Fruit fly (Drosophila melanogaster) whole organism, embryonic: Measurements from ENCODE around the gene Pmm2.
A peak's percentile ranks its signal among the peaks of the same experiment; 100 is the strongest.

Source experiments
- Atf3 ChIP-seq: fragments of 200-800 bp; sonication (Bioruptor generic); optimal IDR thresholded peaks from 3 replicates; lab custom pipeline; 2016; ENCODE audit warnings: missing biosample characterization, missing genetic modification characterization
- B-H1 ChIP-seq: fragments of 200-800 bp; sonication (Bioruptor generic); IDR thresholded peaks from 3 replicates; pipeline ENCODE4 v1.3.6; 2022; ENCODE audit warnings: missing biosample characterization, missing genetic modification characterization
- C15 ChIP-seq: fragments of 200-800 bp; sonication (Bioruptor generic); IDR thresholded peaks from 3 replicates; pipeline ENCODE4 v1.3.6; 2022; ENCODE audit warnings: missing biosample characterization, missing genetic modification characterization
- CG1024 ChIP-seq: fragments of 200-800 bp; sonication (Bioruptor generic); IDR thresholded peaks from 2 replicates; pipeline ENCODE4 v1.3.6; 2022; ENCODE audit warnings: missing biosample characterization, missing genetic modification characterization
- CG10431 ChIP-seq: fragments of 200-800 bp; sonication (Bioruptor generic); optimal IDR thresholded peaks from 3 replicates; lab custom pipeline; 2018; ENCODE audit warnings: missing biosample characterization, mild to moderate bottlenecking, missing genetic modification characterization
- CG15479 ChIP-seq: fragments of 200-800 bp; sonication (Bioruptor generic); optimal IDR thresholded peaks from 3 replicates; lab custom pipeline; 2019; ENCODE audit warnings: missing biosample characterization, mild to moderate bottlenecking, missing genetic modification characterization, moderate library complexity
- CG17802 ChIP-seq: fragments of 200-800 bp; sonication (Bioruptor generic); optimal IDR thresholded peaks from 2 replicates; lab custom pipeline; 2018; ENCODE audit warnings: missing biosample characterization, mild to moderate bottlenecking, missing genetic modification characterization, moderate library complexity
- CG30403 ChIP-seq: fragments of 200-800 bp; sonication (Bioruptor generic); optimal IDR thresholded peaks from 3 replicates; lab custom pipeline; 2016; ENCODE audit warnings: missing biosample characterization, missing genetic modification characterization
- CG3065 ChIP-seq: fragments of 200-800 bp; sonication (Bioruptor generic); optimal IDR thresholded peaks from 2 replicates; lab custom pipeline; 2016; ENCODE audit warnings: missing biosample characterization, missing genetic modification characterization
- CG33213 ChIP-seq: fragments of 200-800 bp; sonication (Bioruptor generic); optimal IDR thresholded peaks from 3 replicates; lab custom pipeline; 2016; ENCODE audit warnings: missing biosample characterization, missing genetic modification characterization
- CG3838 ChIP-seq: fragments of 200-800 bp; sonication (Bioruptor generic); optimal IDR thresholded peaks from 3 replicates; lab custom pipeline; 2016; ENCODE audit warnings: missing biosample characterization, missing genetic modification characterization
- CG43689 ChIP-seq: fragments of 200-800 bp; sonication (Bioruptor generic); IDR thresholded peaks from 2 replicates; pipeline ENCODE4 v1.3.6; 2022; ENCODE audit warnings: missing biosample characterization, missing genetic modification characterization
- CG4404 ChIP-seq: fragments of 200-800 bp; sonication (Bioruptor generic); IDR thresholded peaks from 2 replicates; pipeline ENCODE4 v1.3.6; 2022; ENCODE audit warnings: missing biosample characterization, missing genetic modification characterization
- CG4820 ChIP-seq: fragments of 200-800 bp; sonication (Bioruptor generic); optimal IDR thresholded peaks from 3 replicates; lab custom pipeline; 2016; ENCODE audit warnings: missing biosample characterization, missing genetic modification characterization
- CG7271 ChIP-seq: fragments of 200-800 bp; sonication (Bioruptor generic); optimal IDR thresholded peaks from 2 replicates; lab custom pipeline; 2018; ENCODE audit warnings: missing biosample characterization, mild to moderate bottlenecking, missing genetic modification characterization, moderate library complexity
- CG9215 ChIP-seq: fragments of 200-800 bp; sonication (Bioruptor generic); IDR thresholded peaks from 2 replicates; pipeline ENCODE4 v1.3.6; 2022; ENCODE audit warnings: missing biosample characterization, missing genetic modification characterization
- CG9609 ChIP-seq: fragments of 200-800 bp; sonication (Bioruptor generic); optimal IDR thresholded peaks from 3 replicates; lab custom pipeline; 2016; ENCODE audit warnings: missing biosample characterization, missing genetic modification characterization
- D ChIP-seq, 2 experiments: fragments of 200-800 bp in 1 of 2; fragments of >200 bp in 1 of 2; sonication (Bioruptor generic) in 1 of 2; optimal IDR thresholded peaks; 2 replicates in 1 of 2; 3 replicates in 1 of 2; lab custom pipeline; 2017; ENCODE audit warnings: mild to moderate bottlenecking in 1 of 2, missing biosample characterization in 1 of 2, missing genetic modification characterization in 1 of 2, missing genetic modification reagents in 1 of 2
- Ets65A ChIP-seq: fragments of 200-800 bp; sonication (Bioruptor generic); peaks from one replicate; lab custom pipeline; 2016; ENCODE audit warnings: missing biosample characterization, missing genetic modification characterization
- Fer2 ChIP-seq: fragments of 200-800 bp; sonication (Bioruptor generic); optimal IDR thresholded peaks from 2 replicates; lab custom pipeline; 2018; ENCODE audit warnings: missing biosample characterization, mild to moderate bottlenecking, missing genetic modification characterization, moderate library complexity
- Gsc ChIP-seq: fragments of 200-800 bp; sonication (Bioruptor generic); IDR thresholded peaks from 2 replicates; pipeline ENCODE4 v1.3.6; 2022; ENCODE audit warnings: missing biosample characterization, missing genetic modification characterization
- HLH4C ChIP-seq: fragments of 200-800 bp; sonication (Bioruptor generic); IDR thresholded peaks from 3 replicates; pipeline ENCODE4 v1.3.6; 2022; ENCODE audit warnings: missing biosample characterization, missing genetic modification characterization; ENCODE audit not compliant: partially characterized antibody
- Hand ChIP-seq: fragments of 200-800 bp; sonication (Bioruptor generic); optimal IDR thresholded peaks from 2 replicates; lab custom pipeline; 2017; ENCODE audit warnings: mild to moderate bottlenecking, missing biosample characterization, missing genetic modification reagents, missing genetic modification characterization
- Hr78 ChIP-seq, 2 experiments: fragments of 200-800 bp in 1 of 2; fragments of >200 bp in 1 of 2; sonication (Bioruptor generic) in 1 of 2; optimal IDR thresholded peaks; 2 replicates each; lab custom pipeline; 2017 to 2019; ENCODE audit warnings: missing biosample characterization in 2 of 2, missing genetic modification characterization in 2 of 2, mild to moderate bottlenecking in 1 of 2, moderate library complexity in 1 of 2
- MBD-R2 ChIP-seq: fragments of 200-800 bp; sonication (Bioruptor generic); IDR thresholded peaks from 2 replicates; pipeline ENCODE4 v1.3.6; 2022; ENCODE audit warnings: missing biosample characterization, missing genetic modification characterization
- Med ChIP-seq: fragments of 200-800 bp; sonication (Bioruptor generic); peaks from one replicate; lab custom pipeline; 2016; ENCODE audit warnings: missing biosample characterization, missing genetic modification characterization, mild to moderate bottlenecking, inconsistent platforms, moderate library complexity
- Nf-YB ChIP-seq: fragments of 200-800 bp; sonication (Bioruptor generic); optimal IDR thresholded peaks from 3 replicates; lab custom pipeline; 2019; ENCODE audit warnings: missing biosample characterization, mild to moderate bottlenecking, missing genetic modification characterization, moderate library complexity
- Oaz ChIP-seq: fragments of 200-800 bp; sonication (Bioruptor generic); IDR thresholded peaks from 2 replicates; pipeline ENCODE4 v1.3.6; 2022; ENCODE audit warnings: missing biosample characterization, missing genetic modification characterization
- Opbp ChIP-seq: fragments of 200-800 bp; sonication (Bioruptor generic); IDR thresholded peaks from 3 replicates; pipeline ENCODE4 v1.3.6; 2022; ENCODE audit warnings: missing biosample characterization, missing genetic modification characterization; ENCODE audit not compliant: partially characterized antibody
- Sry-δ ChIP-seq: fragments of 200-800 bp; sonication (Bioruptor generic); optimal IDR thresholded peaks from 2 replicates; lab custom pipeline; 2016; ENCODE audit warnings: missing biosample characterization, missing genetic modification characterization
- ab ChIP-seq: fragments of 200-800 bp; sonication (Bioruptor generic); optimal IDR thresholded peaks from 2 replicates; lab custom pipeline; 2016; ENCODE audit warnings: missing biosample characterization, missing genetic modification characterization
- caup ChIP-seq: fragments of 200-800 bp; sonication (Bioruptor generic); optimal IDR thresholded peaks from 3 replicates; lab custom pipeline; 2017; ENCODE audit warnings: missing biosample characterization, mild to moderate bottlenecking, missing genetic modification characterization, moderate library complexity; ENCODE audit not compliant: severe bottlenecking
- chinmo ChIP-seq: fragments of 200-800 bp; sonication (Bioruptor generic); IDR thresholded peaks from 4 replicates; pipeline ENCODE4 v1.3.6; 2022; ENCODE audit warnings: missing biosample characterization, missing genetic modification characterization; ENCODE audit not compliant: partially characterized antibody
- dati ChIP-seq: fragments of 200-800 bp; sonication (Bioruptor generic); IDR thresholded peaks from 2 replicates; pipeline ENCODE4 v1.3.6; 2022; ENCODE audit warnings: missing biosample characterization, missing genetic modification characterization
- gcm ChIP-seq: fragments of 200-800 bp; sonication (Bioruptor generic); optimal IDR thresholded peaks from 2 replicates; lab custom pipeline; 2019; ENCODE audit warnings: missing biosample characterization, mild to moderate bottlenecking, missing genetic modification characterization, moderate library complexity
- gfzf ChIP-seq: fragments of 200-800 bp; sonication (Bioruptor generic); optimal IDR thresholded peaks from 2 replicates; lab custom pipeline; 2016; ENCODE audit warnings: missing biosample characterization, mild to moderate bottlenecking, missing genetic modification characterization, moderate library complexity
- gsb ChIP-seq: fragments of 200-800 bp; sonication (Bioruptor generic); IDR thresholded peaks from 2 replicates; pipeline ENCODE4 v1.3.6; 2022; ENCODE audit warnings: missing biosample characterization, missing genetic modification characterization
- gsb-n ChIP-seq: fragments of 200-800 bp; sonication (Bioruptor generic); optimal IDR thresholded peaks from 3 replicates; lab custom pipeline; 2018; ENCODE audit warnings: missing biosample characterization, mild to moderate bottlenecking, missing genetic modification characterization
- hb ChIP-seq: fragments of 200-800 bp; sonication (Bioruptor generic); IDR thresholded peaks from 3 replicates; pipeline ENCODE4 v1.3.6; 2022; ENCODE audit warnings: missing biosample characterization, missing genetic modification characterization; ENCODE audit not compliant: partially characterized antibody
- inv ChIP-seq: fragments of 200-800 bp; sonication (Bioruptor generic); IDR thresholded peaks from 2 replicates; pipeline ENCODE4 v1.3.6; 2022; ENCODE audit warnings: missing biosample characterization, missing genetic modification characterization; ENCODE audit not compliant: partially characterized antibody
- lmd ChIP-seq: fragments of 200-800 bp; sonication (Bioruptor generic); IDR thresholded peaks from 2 replicates; pipeline ENCODE4 v1.3.6; 2022; ENCODE audit warnings: missing biosample characterization, missing genetic modification characterization
- nerfin-2 ChIP-seq: fragments of 200-800 bp; sonication (Bioruptor generic); IDR thresholded peaks from 2 replicates; pipeline ENCODE4 v1.3.6; 2022; ENCODE audit warnings: missing biosample characterization, missing genetic modification characterization; ENCODE audit not compliant: partially characterized antibody
- ranshi ChIP-seq: fragments of 200-800 bp; sonication (Bioruptor generic); IDR thresholded peaks from 2 replicates; pipeline ENCODE4 v1.3.6; 2022; ENCODE audit warnings: missing biosample characterization, missing genetic modification characterization
- sens ChIP-seq: fragments of 200-800 bp; sonication (Bioruptor generic); peaks from one replicate; lab custom pipeline; 2016; ENCODE audit warnings: missing biosample characterization, missing genetic modification characterization
- seq ChIP-seq: fragments of 200-800 bp; sonication (Bioruptor generic); IDR thresholded peaks from 2 replicates; pipeline ENCODE4 v1.3.6; 2022; ENCODE audit warnings: missing biosample characterization, missing genetic modification characterization
- sna ChIP-seq: fragments of 200-800 bp; sonication (Bioruptor generic); IDR thresholded peaks from 2 replicates; pipeline ENCODE4 v1.3.6; 2022; ENCODE audit warnings: missing biosample characterization, missing genetic modification characterization; ENCODE audit not compliant: partially characterized antibody
- sug ChIP-seq: fragments of 200-800 bp; optimal IDR thresholded peaks from 2 replicates; lab custom pipeline; 2019; ENCODE audit warnings: missing biosample characterization, mild to moderate bottlenecking, missing genetic modification characterization, moderate library complexity
- tgo ChIP-seq: fragments of 200-800 bp; sonication (Bioruptor generic); IDR thresholded peaks from 3 replicates; pipeline ENCODE4 v1.3.6; 2022; ENCODE audit warnings: missing biosample characterization, missing genetic modification characterization
- tio ChIP-seq: fragments of 200-800 bp; sonication (Bioruptor generic); optimal IDR thresholded peaks from 2 replicates; lab custom pipeline; 2017; ENCODE audit warnings: missing biosample characterization, missing genetic modification characterization, inconsistent platforms
- usp ChIP-seq: fragments of >200 bp; optimal IDR thresholded peaks from 2 replicates; lab custom pipeline; 2017; ENCODE audit warnings: missing biosample characterization, missing genetic modification characterization
- wdn ChIP-seq: fragments of 200-800 bp; sonication (Bioruptor generic); IDR thresholded peaks from 2 replicates; pipeline ENCODE4 v1.3.6; 2022; ENCODE audit warnings: missing biosample characterization, missing genetic modification characterization

Pmm2 gene

DNA sequence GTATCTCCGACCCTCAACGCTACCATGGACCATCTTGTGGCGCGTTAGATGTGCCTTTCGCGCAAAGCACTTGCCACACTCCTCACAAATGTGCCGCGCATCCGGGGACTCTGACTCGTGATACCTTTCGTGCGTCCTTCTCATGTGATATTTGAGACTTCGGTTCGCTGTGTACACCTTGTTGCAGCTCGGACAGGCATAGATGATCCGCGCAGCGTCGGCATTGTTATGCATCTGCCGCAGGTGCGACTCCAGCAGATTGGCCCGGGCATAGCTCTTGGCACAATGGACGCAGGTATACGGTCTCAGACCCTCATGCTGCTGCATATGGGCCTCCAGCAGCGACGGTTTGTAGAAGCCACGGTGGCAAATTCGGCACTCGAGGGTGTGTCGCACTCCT lies 28.4 kb upstream of the Pmm2 start (continued):
- TF ChIP-seq sna (no peak), CG9215 (no peak), CG9609 (GFP tag; lab: Kevin White, UChicago) (no peak), Gsc (GFP tag; lab: Robert Waterston, UW) (no peak), seq (GFP tag; lab: Robert Waterston, UW) (no peak), tgo (no peak), CG10431 (GFP tag; lab: Kevin White, UChicago) (no peak), Sry-δ (GFP tag; lab: Kevin White, UChicago) (no peak), C15 (GFP tag; lab: Robert Waterston, UW) (no peak), wdn (GFP tag; lab: Robert Waterston, UW) (no peak), sens (GFP tag; lab: Kevin White, UChicago) (no peak), lmd (0 out of 2 replicates have a peak, but pooled peaks have one; percentile 14), Hr78 (GFP tag; optimal IDR thresholded peaks at IDR 0.05; lab: Kevin White, UChicago) (no peak), ranshi (GFP tag; lab: Robert Waterston, UW) (no peak), gcm (GFP tag; lab: Kevin White, UChicago) (no peak), CG3838 (GFP tag; lab: Kevin White, UChicago) (no peak), gsb-n (tag; lab: Kevin White, UChicago) (no peak), Ets65A (GFP tag; lab: Kevin White, UChicago) (peak; percentile 30), inv (no peak), Opbp (GFP tag; lab: Robert Waterston, UW) (0 out of 3 replicates have a peak, but pooled peaks have one; percentile 9), ab (GFP tag; lab: Kevin White, UChicago) (no peak), CG43689 (GFP tag; lab: Robert Waterston, UW) (no peak), nerfin-2 (GFP tag; lab: Robert Waterston, UW) (no peak), Nf-YB (GFP tag; lab: Kevin White, UChicago) (no peak), MBD-R2 (GFP tag; lab: Robert Waterston, UW) (no peak), CG7271 (tag; lab: Kevin White, UChicago) (no peak), D (optimal IDR thresholded peaks at IDR 0.05; lab: Kevin White, UChicago) (peak; percentile 60), D (GFP tag; optimal IDR thresholded peaks at IDR 0.05; lab: Kevin White, UChicago) (no peak), gsb (GFP tag; lab: Robert Waterston, UW) (no peak), Fer2 (tag; lab: Kevin White, UChicago) (no peak), gfzf (GFP tag; lab: Kevin White, UChicago) (no peak), CG33213 (GFP tag; lab: Kevin White, UChicago) (no peak), Med (peak; percentile 39), sug (tag; lab: Kevin White, UChicago) (no peak), hb (GFP tag; lab: Robert Waterston, UW) (no peak), dati (GFP tag; lab: Robert Waterston, UW) (no peak), CG15479 (GFP tag; lab: Kevin White, UChicago) (peak; percentile 35), chinmo (GFP tag; lab: Robert Waterston, UW) (no peak), tio (no peak), Hand (GFP tag; lab: Kevin White, UChicago) (no peak), CG17802 (tag; lab: Kevin White, UChicago) (no peak), CG30403 (GFP tag; lab: Kevin White, UChicago) (no peak), CG4820 (GFP tag; lab: Kevin White, UChicago) (no peak), CG4404 (GFP tag; lab: Robert Waterston, UW) (no peak), B-H1 (GFP tag; lab: Robert Waterston, UW) (no peak), caup (GFP tag; lab: Kevin White, UChicago) (no peak), CG1024 (GFP tag; lab: Robert Waterston, UW) (no peak), Oaz (no peak), CG3065 (GFP tag; lab: Kevin White, UChicago) (no peak), Atf3 (GFP tag; lab: Kevin White, UChicago) (no peak), usp (GFP tag; lab: Kevin White, UChicago) (no peak), HLH4C (GFP tag; lab: Robert Waterston, UW) (0 out of 3 replicates have a peak, but pooled peaks have one; percentile 23)
